Worm (Caenorhabditis elegans) whole organism, L4 larva: ENCODE data around the gene srt-19.
"Not testable (repeated sequence)": the region's sequence is repeated elsewhere in the genome, so short reads cannot be mapped to it uniquely, and the experiment has no call there.

Experiments
- ZK337.2 ChIP-seq: fragments of 200-800 bp; sonication (Bioruptor generic); IDR thresholded peaks from 2 replicates; pipeline ENCODE4 v1.3.6; 2022; ENCODE audit warnings: missing genetic modification reagents, missing genetic modification characterization, missing compliant biosample characterization
- lin-15B ChIP-seq: fragments of 150-350 bp; sonication (generic microtip); optimal IDR thresholded peaks from 3 replicates; lab custom pipeline; 2014; ENCODE audit warnings: missing biosample characterization, missing genetic modification characterization
- madf-5 ChIP-seq, 2 experiments: fragments of 200-800 bp; sonication (Bioruptor generic); IDR thresholded peaks; 2 replicates each; pipeline ENCODE4 v1.3.6; 2022; ENCODE audit warnings: missing compliant biosample characterization in 2 of 2, missing genetic modification characterization in 2 of 2
- set-16 ChIP-seq: fragments of 200-800 bp; sonication (Bioruptor generic); IDR thresholded peaks from 2 replicates; pipeline ENCODE4 v1.3.6; 2022; ENCODE audit warnings: missing genetic modification reagents, missing genetic modification characterization, missing compliant biosample characterization

srt-19 gene

DNA sequence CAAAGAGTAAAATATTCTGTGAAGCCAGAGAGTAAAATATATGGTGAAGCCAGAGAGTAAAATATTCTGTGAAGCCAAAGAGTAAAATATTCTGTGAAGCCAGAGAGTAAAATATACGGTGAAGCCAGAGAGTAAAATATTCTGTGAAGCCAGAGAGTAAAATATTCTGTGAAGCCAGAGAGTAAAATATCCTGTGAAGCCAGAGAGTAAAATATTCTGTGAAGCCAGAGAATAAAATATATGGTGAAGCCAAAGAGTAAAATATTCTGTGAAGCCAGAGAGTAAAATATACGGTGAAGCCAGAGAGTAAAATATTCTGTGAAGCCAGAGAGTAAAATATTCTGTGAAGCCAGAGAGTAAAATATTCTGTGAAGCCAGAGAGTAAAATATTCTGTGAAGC, 48.7 kb downstream of the srt-19 start:
- peak in 1 of 2 experiments; percentile 76; a peak in 1 of 4 replicates for TF ChIP-seq madf-5 (GFP tag; IDR thresholded peaks at IDR 0.05; lab: Robert Waterston, UW)

- TF ChIP-seq ZK337.2 (GFP tag; lab: Robert Waterston, UW); lin-15B (tag; lab: Kevin White, UChicago); set-16 (GFP tag; lab: Robert Waterston, UW): not testable (repeated sequence)
These were observed 51.6 kb downstream of the srt-19 start, which contains the start of gene irld-1 for ce11 chrV:4336462-4336861. irld-1 (plus strand) TSS chrV:4336762.
